Worm (Caenorhabditis elegans): ENCODE data around the gene F42A9.7.
A peak's percentile ranks its signal among the peaks of the same experiment; 100 is the strongest.

Gene F42A9.7

ce11 chrIV:8638761-8639160 is 21.8 kb upstream of the F42A9.7 start, which contains the start of gene F42A9.9:
Gene F42A9.9, minus strand, starts transcription at chrIV:8638861.
- no peak for TF ChIP-seq nhr-12 (tag; optimal IDR thresholded peaks at IDR 0.05)
- no peak for TF ChIP-seq jun-1 (tag; optimal IDR thresholded peaks at IDR 0.05)
- TF ChIP-seq grh-1 (GFP tag; IDR thresholded peaks at IDR 0.05), result no peak
- TF ChIP-seq unc-98 (GFP tag; IDR thresholded peaks at IDR 0.05), result no peak
- TF ChIP-seq lir-3 (tag; optimal IDR thresholded peaks at IDR 0.05; ENCODE audit: poor library complexity), result no peak

- TF ChIP-seq unc-130 (tag; optimal IDR thresholded peaks at IDR 0.05) (no peak), mep-1 (tag; optimal IDR thresholded peaks at IDR 0.05) (no peak), nhr-71 (tag; optimal IDR thresholded peaks at IDR 0.05) (no peak), mef-2 (tag; optimal IDR thresholded peaks at IDR 0.05) (no peak), egl-13 (tag; optimal IDR thresholded peaks at IDR 0.05) (no peak), elt-3 (tag; optimal IDR thresholded peaks at IDR 0.05) (no peak), lin-15B (tag; optimal IDR thresholded peaks at IDR 0.05) (no peak), nhr-84 (tag; optimal IDR thresholded peaks at IDR 0.05) (no peak), egl-27 (tag; optimal IDR thresholded peaks at IDR 0.05) (no peak), efl-3 (GFP tag; optimal IDR thresholded peaks at IDR 0.05) (no peak), sup-37 (GFP tag; optimal IDR thresholded peaks at IDR 0.05) (no peak), hlh-17 (GFP tag; optimal IDR thresholded peaks at IDR 0.05; ENCODE audit: borderline replicate concordance) (no peak), fkh-4 (tag; optimal IDR thresholded peaks at IDR 0.05; ENCODE audit: borderline replicate concordance) (no peak)
These were observed 14.1 kb upstream of the F42A9.7 start, which contains the start of gene dgk-4 for ce11 chrIV:8631033-8631432. Gene dgk-4, plus strand, starts transcription at chrIV:8631333.

ce11 chrIV:8630243-8630642 is 13.3 kb upstream of the F42A9.7 start:
- TF ChIP-seq grh-1 (GFP tag; IDR thresholded peaks at IDR 0.05), result no peak
- TF ChIP-seq Y116A8C.19 (tag; optimal IDR thresholded peaks at IDR 0.05; ENCODE audit: borderline replicate concordance), result no peak
- TF ChIP-seq fos-1 (tag; optimal IDR thresholded peaks at IDR 0.05), result no peak
- no peak for TF ChIP-seq hlh-17 (GFP tag; optimal IDR thresholded peaks at IDR 0.05; ENCODE audit: borderline replicate concordance)
- TF ChIP-seq unc-30 (tag; optimal IDR thresholded peaks at IDR 0.05), result no peak
- no peak for TF ChIP-seq unc-62 (GFP tag; optimal IDR thresholded peaks at IDR 0.05)
- peak; percentile 13 for TF ChIP-seq nhr-11 (tag; optimal IDR thresholded peaks at IDR 0.05)
- no peak for TF ChIP-seq pqm-1 (tag; optimal IDR thresholded peaks at IDR 0.05)
- TF ChIP-seq dsc-1 (tag; optimal IDR thresholded peaks at IDR 0.05), result peak; percentile 54
- peak; percentile 43 for TF ChIP-seq nhr-71 (tag; optimal IDR thresholded peaks at IDR 0.05)
- TF ChIP-seq blmp-1 (tag; optimal IDR thresholded peaks at IDR 0.05), result no peak
- no peak for TF ChIP-seq lin-14 (GFP tag; optimal IDR thresholded peaks at IDR 0.05)
- TF ChIP-seq jun-1 (tag; optimal IDR thresholded peaks at IDR 0.05), result no peak
- TF ChIP-seq mef-2 (tag; optimal IDR thresholded peaks at IDR 0.05), result no peak
- no peak for TF ChIP-seq nhr-84 (tag; optimal IDR thresholded peaks at IDR 0.05)
- TF ChIP-seq vab-15 (tag; optimal IDR thresholded peaks at IDR 0.05), result no peak
- no peak for TF ChIP-seq F16B12.6 (tag; optimal IDR thresholded peaks at IDR 0.05)
- peak; percentile 16 for TF ChIP-seq fkh-8 (tag; optimal IDR thresholded peaks at IDR 0.05)
- TF ChIP-seq lin-39 (tag; optimal IDR thresholded peaks at IDR 0.05), result no peak
- TF ChIP-seq lsy-2 (tag; optimal IDR thresholded peaks at IDR 0.05), result no peak
- no peak for TF ChIP-seq aha-1 (tag; optimal IDR thresholded peaks at IDR 0.05)
- peak; percentile 70 for TF ChIP-seq ceh-8 (GFP tag; optimal IDR thresholded peaks at IDR 0.05)
- no peak for TF ChIP-seq nhr-76 (tag; optimal IDR thresholded peaks at IDR 0.05)
- no peak for TF ChIP-seq rnt-1 (tag; optimal IDR thresholded peaks at IDR 0.05)
- TF ChIP-seq tlp-1 (tag; optimal IDR thresholded peaks at IDR 0.05), result no peak
- no peak for TF ChIP-seq tbx-2 (tag; optimal IDR thresholded peaks at IDR 0.05)
- no peak for TF ChIP-seq ets-5 (GFP tag; IDR thresholded peaks at IDR 0.05)
- TF ChIP-seq ces-1 (GFP tag; optimal IDR thresholded peaks at IDR 0.05), result no peak
- TF ChIP-seq C16A3.4 (tag; optimal IDR thresholded peaks at IDR 0.05), result no peak
- no peak for TF ChIP-seq nhr-19 (GFP tag; conservative IDR thresholded peaks at IDR 0.05)
- no peak for TF ChIP-seq fkh-4 (tag; optimal IDR thresholded peaks at IDR 0.05; ENCODE audit: borderline replicate concordance)
- TF ChIP-seq C04F5.9 (tag; optimal IDR thresholded peaks at IDR 0.05), result no peak
- no peak for TF ChIP-seq dpl-1 (GFP tag; optimal IDR thresholded peaks at IDR 0.05)
- no peak for TF ChIP-seq sox-4 (tag; optimal IDR thresholded peaks at IDR 0.05)
- TF ChIP-seq nhr-47 (tag; optimal IDR thresholded peaks at IDR 0.05), result no peak
